Fruit fly (Drosophila melanogaster): ENCODE measurements around the gene PGRP-LD.
A peak's percentile ranks its signal among the peaks of the same experiment; 100 is the strongest.

Gene PGRP-LD

dm6 chr3L:5764922-5765843 is 14.7 kb upstream of the PGRP-LD start, which contains the start of gene CG10576 (continued):
- peak; percentile 57 for TF ChIP-seq CG17829 (tag; optimal IDR thresholded peaks at IDR 0.05)
- no peak for TF ChIP-seq CG7987 (GFP tag; optimal IDR thresholded peaks at IDR 0.05)
- TF ChIP-seq CG34224 (GFP tag; IDR thresholded peaks at IDR 0.05; ENCODE audit: partially characterized antibody), result 0 out of 3 replicates have a peak, but pooled peaks have one; percentile 54
- TF ChIP-seq Xbp1 (GFP tag; optimal IDR thresholded peaks at IDR 0.05), result peak; percentile 43
- peak; percentile 73 for TF ChIP-seq Dll (GFP tag; IDR thresholded peaks at IDR 0.05; ENCODE audit: partially characterized antibody)
- no peak for TF ChIP-seq CG6254 (GFP tag; optimal IDR thresholded peaks at IDR 0.05)
- 0 out of 2 replicates have a peak, but pooled peaks have one; percentile 16 for TF ChIP-seq slbo (GFP tag; IDR thresholded peaks at IDR 0.05)
- TF ChIP-seq stc (GFP tag; IDR thresholded peaks at IDR 0.05), result peak; percentile 31; the same call in 1 of the 2 replicates
- TF ChIP-seq Fer3 (tag; optimal IDR thresholded peaks at IDR 0.05), result no peak
- peak; percentile 86 for TF ChIP-seq Med (GFP tag)
- TF ChIP-seq HLH3B (GFP tag; IDR thresholded peaks at IDR 0.05), result no peak
- 0 out of 4 replicates have a peak, but pooled peaks have one; percentile 67 for TF ChIP-seq chinmo (GFP tag; IDR thresholded peaks at IDR 0.05; ENCODE audit: partially characterized antibody)
- TF ChIP-seq CG2120 (GFP tag; optimal IDR thresholded peaks at IDR 0.05), result peak; percentile 39
- TF ChIP-seq CG17328 (GFP tag; IDR thresholded peaks at IDR 0.05), result 0 out of 2 replicates have a peak, but pooled peaks have one; percentile 16
- TF ChIP-seq CG3847 (GFP tag; IDR thresholded peaks at IDR 0.05), result peak; percentile 53
- TF ChIP-seq unc-4 (GFP tag; IDR thresholded peaks at IDR 0.05; ENCODE audit: partially characterized antibody), result peak; percentile 68; the same call in 1 of the 2 replicates
- TF ChIP-seq Hsf (GFP tag; optimal IDR thresholded peaks at IDR 0.05), result peak; percentile 9
- TF ChIP-seq Doc3 (GFP tag; IDR thresholded peaks at IDR 0.05; ENCODE audit: partially characterized antibody), result peak; percentile 46; the same call in 1 of the 3 replicates
- no peak for TF ChIP-seq CG17568 (GFP tag; optimal IDR thresholded peaks at IDR 0.05)
- TF ChIP-seq CG10654 (GFP tag; optimal IDR thresholded peaks at IDR 0.05), result no peak
- TF ChIP-seq inv (GFP tag; IDR thresholded peaks at IDR 0.05; ENCODE audit: partially characterized antibody), result peak; percentile 58
- TF ChIP-seq Sin3A (optimal IDR thresholded peaks at IDR 0.05), result peak; percentile 94
- no peak for TF ChIP-seq sob (GFP tag; IDR thresholded peaks at IDR 0.05)
- TF ChIP-seq ranshi (GFP tag; IDR thresholded peaks at IDR 0.05), result no peak
- no peak for TF ChIP-seq CG7963 (GFP tag; IDR thresholded peaks at IDR 0.05; ENCODE audit: partially characterized antibody)
- 0 out of 3 replicates have a peak, but pooled peaks have one; percentile 36 for TF ChIP-seq HLH4C (GFP tag; IDR thresholded peaks at IDR 0.05; ENCODE audit: partially characterized antibody)
- 0 out of 2 replicates have a peak, but pooled peaks have one; percentile 23 for TF ChIP-seq vvl (GFP tag; IDR thresholded peaks at IDR 0.05)
- no peak for TF ChIP-seq CG14667 (GFP tag; IDR thresholded peaks at IDR 0.05)
- TF ChIP-seq CG4360 (GFP tag; IDR thresholded peaks at IDR 0.05), result no peak
- TF ChIP-seq CG11085 (GFP tag; IDR thresholded peaks at IDR 0.05), result no peak
- no peak for TF ChIP-seq Nf-YC (tag; optimal IDR thresholded peaks at IDR 0.05)
- TF ChIP-seq CG1233 (GFP tag; optimal IDR thresholded peaks at IDR 0.05), result no peak
- TF ChIP-seq CG12769 (tag; optimal IDR thresholded peaks at IDR 0.05), result no peak
- TF ChIP-seq CG1024 (GFP tag; IDR thresholded peaks at IDR 0.05), result no peak
- TF ChIP-seq CG17612 (GFP tag; IDR thresholded peaks at IDR 0.05), result no peak
- no peak for TF ChIP-seq bsh (GFP tag; optimal IDR thresholded peaks at IDR 0.05)
- TF ChIP-seq mam (GFP tag; optimal IDR thresholded peaks at IDR 0.05), result peak; percentile 37
- TF ChIP-seq CG32767 (GFP tag; IDR thresholded peaks at IDR 0.05), result no peak
- TF ChIP-seq tup (GFP tag; optimal IDR thresholded peaks at IDR 0.05), result no peak
- TF ChIP-seq seq (GFP tag; IDR thresholded peaks at IDR 0.05), result no peak
- TF ChIP-seq Ravus (GFP tag; IDR thresholded peaks at IDR 0.05), result no peak
- TF ChIP-seq Sry-δ (GFP tag; optimal IDR thresholded peaks at IDR 0.05), result peak; percentile 68
- no peak for TF ChIP-seq org-1 (GFP tag; optimal IDR thresholded peaks at IDR 0.05)
- peak; percentile 76 for TF ChIP-seq Dp (GFP tag; optimal IDR thresholded peaks at IDR 0.05)
- peak; percentile 60 for TF ChIP-seq CG16813 (GFP tag; IDR thresholded peaks at IDR 0.05; ENCODE audit: partially characterized antibody)
- no peak for TF ChIP-seq Hmx (GFP tag; optimal IDR thresholded peaks at IDR 0.05)
- no peak for TF ChIP-seq cas (GFP tag; IDR thresholded peaks at IDR 0.05)
- no peak for TF ChIP-seq Antp (GFP tag; optimal IDR thresholded peaks at IDR 0.05)
